Worm (Caenorhabditis elegans) whole organism, L1 larva: ENCODE results near the gene Y9C9A.13.

ENCODE experiments used
- Y116A8C.19 ChIP-seq: sonication (generic microtip); optimal IDR thresholded peaks from 2 replicates; lab custom pipeline; 2016; ENCODE audit warnings: missing compliant biosample characterization, missing genetic modification characterization, borderline replicate concordance
- alr-1 ChIP-seq: fragments of 200-800 bp; sonication (Bioruptor generic); optimal IDR thresholded peaks from 2 replicates; lab custom pipeline; 2018; ENCODE audit warnings: borderline replicate concordance, mild to moderate bottlenecking, missing genetic modification characterization, missing compliant biosample characterization
- aly-2 ChIP-seq: fragments of 150-350 bp; optimal IDR thresholded peaks from 2 replicates; lab custom pipeline; 2014; ENCODE audit warnings: missing biosample characterization, missing genetic modification characterization
- ceh-88 ChIP-seq: fragments of 200-800 bp; sonication (Bioruptor generic); IDR thresholded peaks from 2 replicates; pipeline ENCODE4 v1.3.6; 2022; ENCODE audit warnings: missing genetic modification characterization, missing compliant biosample characterization
- egl-13 ChIP-seq: sonication (generic microtip); optimal IDR thresholded peaks from 2 replicates; lab custom pipeline; 2016; ENCODE audit warnings: missing genotype, missing genetic modification reagents, missing genetic modification characterization, missing compliant biosample characterization
- ets-5 ChIP-seq: fragments of 200-800 bp; sonication (Bioruptor generic); IDR thresholded peaks from 2 replicates; pipeline ENCODE4 v1.3.6; 2022; ENCODE audit warnings: missing genetic modification characterization, missing compliant biosample characterization
- hlh-17 ChIP-seq: fragments of 200-800 bp; sonication (Bioruptor generic); optimal IDR thresholded peaks from 2 replicates; lab custom pipeline; 2018; ENCODE audit warnings: missing genetic modification characterization, mild to moderate bottlenecking, missing compliant biosample characterization, moderate library complexity, borderline replicate concordance
- jun-1 ChIP-seq: fragments of 150-350 bp; optimal IDR thresholded peaks from 2 replicates; lab custom pipeline; 2014; ENCODE audit warnings: missing biosample characterization, missing genetic modification reagents, missing genetic modification characterization
- mdl-1 ChIP-seq, 2 experiments: fragments of 150-350 bp; optimal IDR thresholded peaks; 2 replicates each; lab custom pipeline; 2014 to 2017; ENCODE audit warnings: missing biosample characterization in 2 of 2, missing genetic modification characterization in 2 of 2, inconsistent platforms in 1 of 2
- nhr-28 ChIP-seq: fragments of 150-350 bp; optimal IDR thresholded peaks from 2 replicates; lab custom pipeline; 2014; ENCODE audit warnings: missing biosample characterization, missing genetic modification characterization
- pag-3 ChIP-seq: sonication (generic microtip); optimal IDR thresholded peaks from 2 replicates; lab custom pipeline; 2017; ENCODE audit warnings: missing genetic modification characterization, mild to moderate bottlenecking, missing compliant biosample characterization, antibody characterized with exemption, borderline replicate concordance; ENCODE audit not compliant: insufficient read depth
- pax-3 ChIP-seq: fragments of 200-800 bp; sonication (Bioruptor generic); optimal IDR thresholded peaks from 2 replicates; lab custom pipeline; 2018; ENCODE audit warnings: mild to moderate bottlenecking, missing genetic modification characterization, moderate library complexity, missing compliant biosample characterization
- snpc-4 ChIP-seq: fragments of 150-350 bp; optimal IDR thresholded peaks from 2 replicates; lab custom pipeline; 2014; ENCODE audit warnings: missing biosample characterization, missing genetic modification characterization
- ztf-4 ChIP-seq: fragments of 150-350 bp; optimal IDR thresholded peaks from 2 replicates; lab custom pipeline; 2014; ENCODE audit warnings: missing biosample characterization, missing genetic modification characterization

DNA sequence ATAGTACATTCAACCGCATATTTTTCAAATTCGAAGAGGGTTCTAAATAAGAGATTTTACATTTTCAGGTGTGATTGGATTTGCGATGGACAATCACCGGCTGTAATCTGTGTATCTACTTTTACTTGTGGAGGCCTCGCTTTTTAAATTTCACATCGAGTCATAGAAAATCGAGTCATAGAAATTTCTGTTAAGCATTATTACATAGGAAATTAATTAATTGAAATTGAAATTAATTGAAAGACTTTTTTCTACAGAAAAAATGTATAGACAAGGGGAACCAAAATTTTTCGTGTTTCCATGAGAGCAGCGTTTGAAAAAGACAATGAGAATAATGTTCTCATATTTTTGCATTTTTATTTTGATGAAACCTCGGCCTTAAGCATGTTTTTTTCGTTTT, 14.4 kb upstream of the Y9C9A.13 start, which contains the start of gene clec-176:
- TF ChIP-seq jun-1 (tag; lab: Kevin White, UChicago), result no peak
- no peak for TF ChIP-seq mdl-1 (tag; optimal IDR thresholded peaks at IDR 0.05; lab: Kevin White, UChicago)
- TF ChIP-seq pax-3, result no peak
- no peak for TF ChIP-seq ets-5 (GFP tag; lab: Robert Waterston, UW)
- no peak for TF ChIP-seq alr-1 (tag; lab: Kevin White, UChicago)
- TF ChIP-seq pag-3 (tag; lab: Kevin White, UChicago), result no peak
- no peak for TF ChIP-seq ceh-88 (GFP tag; lab: Robert Waterston, UW)
- TF ChIP-seq ztf-4 (tag; lab: Kevin White, UChicago), result no peak
- no peak for TF ChIP-seq aly-2 (tag; lab: Kevin White, UChicago)
- no peak for TF ChIP-seq snpc-4 (tag; lab: Kevin White, UChicago)
- no peak for TF ChIP-seq egl-13 (tag; lab: Kevin White, UChicago)
- TF ChIP-seq hlh-17, result no peak
- no peak for TF ChIP-seq nhr-28 (tag; lab: Kevin White, UChicago)
- no peak for TF ChIP-seq Y116A8C.19 (tag; lab: Kevin White, UChicago)
